Worm (Caenorhabditis elegans): ENCODE results near the gene lelo-2.

The lelo-2 gene

DNA sequence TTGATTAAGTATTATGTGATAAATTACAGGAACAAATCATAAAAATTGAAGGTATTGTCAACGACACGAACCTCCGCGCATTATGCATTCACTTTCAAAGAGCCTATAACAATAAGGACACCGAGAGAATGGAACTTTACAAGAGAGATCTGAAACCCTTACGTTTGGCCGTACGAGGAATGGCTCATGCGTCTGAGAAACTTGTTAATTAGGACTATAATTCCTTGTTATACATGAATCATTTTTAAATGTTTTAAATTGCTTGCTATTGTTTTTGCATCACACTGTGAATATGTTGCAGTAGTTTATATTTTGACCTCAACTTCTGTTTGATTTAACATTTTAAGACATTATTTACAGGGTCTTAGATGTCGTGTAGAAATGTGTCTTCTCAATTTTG is 23.9 kb downstream of the lelo-2 start, which contains the start of gene pals-18:
TSS of gene pals-18 (plus strand) at position 301 of the 400 bp plus-strand sequence.
- TF ChIP-seq nhr-12 (tag; optimal IDR thresholded peaks at IDR 0.05) (no peak), ceh-43 (GFP tag; optimal IDR thresholded peaks at IDR 0.05) (no peak), mls-2 (tag; optimal IDR thresholded peaks at IDR 0.05) (no peak), nhr-28 (tag; optimal IDR thresholded peaks at IDR 0.05) (no peak)

DNA sequence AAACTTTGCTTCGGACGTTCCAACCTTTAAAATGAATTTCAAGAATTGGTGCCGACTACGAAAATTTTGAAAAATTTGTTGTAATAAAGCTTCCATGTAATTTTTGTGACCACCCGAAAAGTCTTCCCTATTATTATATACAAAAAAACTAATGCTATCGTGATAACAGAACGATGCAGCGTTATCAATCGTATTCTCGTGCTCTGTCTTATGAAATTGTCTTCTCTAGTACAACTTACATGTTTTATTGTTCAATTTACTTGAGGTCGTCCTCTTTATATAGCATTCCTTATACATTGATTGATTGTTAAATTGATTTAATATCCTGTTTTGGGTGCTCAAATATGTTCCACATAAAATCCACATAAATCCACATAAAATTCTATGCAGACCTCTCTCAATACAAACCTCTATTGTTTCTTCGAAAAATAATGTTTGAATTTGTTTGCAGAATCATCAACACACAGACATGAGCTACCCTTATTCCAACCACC is 25.5 kb downstream of the lelo-2 start, which contains the start of gene pals-19:
TSS of gene pals-19 (plus strand) at position 444 of the 494 bp plus-strand sequence.
- TF ChIP-seq ceh-43 (GFP tag; optimal IDR thresholded peaks at IDR 0.05) (no peak), lin-32 (GFP tag; optimal IDR thresholded peaks at IDR 0.05) (no peak), elt-3 (tag; optimal IDR thresholded peaks at IDR 0.05) (no peak), drap-1 (GFP tag; optimal IDR thresholded peaks at IDR 0.05) (no peak), nhr-28 (tag; optimal IDR thresholded peaks at IDR 0.05) (no peak), ztf-11 (tag; optimal IDR thresholded peaks at IDR 0.05) (no peak)

DNA sequence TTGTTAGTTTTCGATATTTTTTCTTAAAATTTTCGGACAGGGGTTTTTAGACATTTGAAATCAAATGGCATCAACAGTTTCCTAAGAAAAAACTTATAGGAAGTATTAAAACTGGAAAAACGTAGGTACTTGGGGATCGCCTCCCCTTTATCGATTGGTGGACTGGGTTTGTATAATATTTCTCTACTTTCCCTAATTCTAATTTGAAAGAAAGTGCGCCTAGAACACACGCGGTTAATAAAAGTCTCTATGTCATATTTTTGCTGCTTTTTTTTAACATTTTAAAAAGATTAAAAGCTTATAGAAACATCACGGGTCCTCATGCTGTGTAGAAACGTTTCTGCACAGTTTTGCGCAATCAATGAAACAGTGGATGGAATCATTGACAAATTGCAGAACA is 27.4 kb downstream of the lelo-2 start, which contains the start of gene pals-16:
TSS of gene pals-16 (plus strand) at position 301 of the 400 bp plus-strand sequence.
- TF ChIP-seq ceh-39 (tag; optimal IDR thresholded peaks at IDR 0.05) (no peak), ces-1 (GFP tag; optimal IDR thresholded peaks at IDR 0.05) (no peak), nhr-237 (tag; optimal IDR thresholded peaks at IDR 0.05) (no peak), lin-32 (GFP tag; optimal IDR thresholded peaks at IDR 0.05) (no peak), elt-1 (tag; optimal IDR thresholded peaks at IDR 0.05; ENCODE audit: borderline replicate concordance, insufficient read depth) (no peak), mep-1 (tag; optimal IDR thresholded peaks at IDR 0.05) (no peak), M03D4.4 (tag; optimal IDR thresholded peaks at IDR 0.05) (no peak), unc-62 (GFP tag; optimal IDR thresholded peaks at IDR 0.05) (no peak)

DNA sequence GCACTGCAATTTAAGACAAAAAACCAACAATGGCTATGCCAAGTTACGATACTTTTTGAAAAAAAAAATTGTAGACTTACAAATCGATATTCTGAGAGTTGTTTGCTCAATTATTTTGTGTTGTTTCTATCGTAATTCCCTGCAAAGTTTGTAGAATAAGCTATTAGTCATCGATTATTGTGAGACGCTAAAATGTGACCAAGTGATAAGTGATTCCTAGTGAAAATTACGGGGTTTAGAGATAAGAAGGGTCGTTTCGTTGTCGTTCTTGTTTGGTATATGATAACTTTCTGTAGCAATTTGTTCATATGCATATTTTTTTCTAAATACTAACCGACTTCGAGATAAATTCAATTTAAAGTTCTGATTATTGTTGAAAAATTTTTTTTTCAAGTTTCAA is 28.8 kb downstream of the lelo-2 start:
- TF ChIP-seq ceh-43 (GFP tag; optimal IDR thresholded peaks at IDR 0.05), result no peak
- TF ChIP-seq hlh-1 (tag; optimal IDR thresholded peaks at IDR 0.05), result no peak
- TF ChIP-seq blmp-1 (tag; optimal IDR thresholded peaks at IDR 0.05), result no peak
- TF ChIP-seq lsy-2 (tag; optimal IDR thresholded peaks at IDR 0.05), result no peak

DNA sequence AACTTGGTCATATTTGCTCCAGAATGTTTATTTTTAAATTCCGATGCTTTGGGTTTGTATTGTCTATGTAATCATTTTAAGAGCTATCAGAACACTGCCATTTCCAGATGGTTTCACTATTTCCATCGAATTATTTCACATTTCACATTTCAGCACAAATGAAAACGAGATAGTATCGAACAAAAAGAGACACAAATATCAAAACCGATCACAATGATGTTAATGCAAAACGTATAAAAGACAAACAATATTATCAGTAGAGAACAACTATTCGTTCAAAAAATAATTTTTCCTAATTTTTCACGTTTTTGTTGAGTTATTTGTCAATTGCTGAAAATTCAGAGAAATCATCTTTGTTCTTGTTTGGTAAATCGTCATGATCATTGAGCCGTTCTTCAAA is 31.7 kb downstream of the lelo-2 start:
- no peak for TF ChIP-seq tbx-8 (GFP tag; optimal IDR thresholded peaks at IDR 0.05)
- TF ChIP-seq sptf-1 (tag; optimal IDR thresholded peaks at IDR 0.05), result no peak
- TF ChIP-seq mab-5 (tag; optimal IDR thresholded peaks at IDR 0.05), result no peak
- TF ChIP-seq nhr-12 (tag; optimal IDR thresholded peaks at IDR 0.05), result no peak
- no peak for TF ChIP-seq pha-4 (tag; optimal IDR thresholded peaks at IDR 0.05)
- TF ChIP-seq lsy-2 (tag; optimal IDR thresholded peaks at IDR 0.05), result no peak
- TF ChIP-seq sem-2 (GFP tag; optimal IDR thresholded peaks at IDR 0.05), result no peak
- no peak for TF ChIP-seq nhr-237 (tag; optimal IDR thresholded peaks at IDR 0.05)
- TF ChIP-seq mep-1 (tag; optimal IDR thresholded peaks at IDR 0.05), result no peak
- no peak for TF ChIP-seq bed-3 (GFP tag; optimal IDR thresholded peaks at IDR 0.05)
- TF ChIP-seq lin-13 (tag; optimal IDR thresholded peaks at IDR 0.05), result no peak
- no peak for TF ChIP-seq blmp-1 (tag; optimal IDR thresholded peaks at IDR 0.05)

DNA sequence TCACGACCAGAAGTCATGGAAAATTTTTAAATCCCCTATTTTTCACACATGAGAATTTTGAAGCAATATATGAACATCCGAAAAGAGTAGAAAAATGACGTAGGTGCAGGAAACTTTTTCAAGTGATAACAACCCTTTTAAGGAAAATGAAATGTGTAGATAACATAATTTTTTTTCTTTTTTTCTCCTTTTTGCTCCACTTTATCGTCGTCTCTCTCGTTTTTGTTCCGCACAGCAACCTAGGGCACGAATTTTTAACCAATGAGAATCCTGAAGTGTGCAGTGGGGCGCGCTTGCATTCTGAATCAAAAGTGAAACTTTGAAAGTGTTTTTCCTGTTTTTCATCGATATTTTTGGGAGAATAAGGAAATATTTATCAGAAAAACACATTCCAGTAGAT is 34.3 kb downstream of the lelo-2 start:
- TF ChIP-seq drap-1 (GFP tag; optimal IDR thresholded peaks at IDR 0.05) (no peak), mep-1 (tag; optimal IDR thresholded peaks at IDR 0.05) (no peak), ztf-11 (tag; optimal IDR thresholded peaks at IDR 0.05) (no peak), pha-4 (tag; optimal IDR thresholded peaks at IDR 0.05) (no peak), elt-1 (tag; optimal IDR thresholded peaks at IDR 0.05; ENCODE audit: borderline replicate concordance, insufficient read depth) (no peak), flh-1 (GFP tag; optimal IDR thresholded peaks at IDR 0.05) (no peak), ceh-39 (tag; optimal IDR thresholded peaks at IDR 0.05) (no peak)

DNA sequence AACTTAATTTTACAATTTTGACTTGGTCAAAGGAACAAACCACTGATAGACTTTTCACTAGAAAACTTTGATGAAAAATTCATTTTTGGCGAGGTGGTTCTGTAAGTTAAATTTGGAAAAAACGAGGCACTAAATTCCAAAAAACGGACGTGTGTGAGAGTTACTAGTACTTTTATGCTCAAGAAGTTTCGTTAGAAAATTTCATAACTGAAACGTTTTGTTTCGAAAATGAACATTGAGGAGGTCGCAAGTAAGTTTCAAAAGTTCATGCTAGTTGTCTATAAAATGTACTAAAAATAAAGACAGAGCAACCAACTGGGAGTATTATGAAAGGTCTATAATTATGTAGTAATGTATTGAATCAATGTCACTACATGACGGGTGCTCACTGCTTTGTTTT is 35.3 kb downstream of the lelo-2 start, which contains the start of gene pals-17:
TSS of gene pals-17 (minus strand) at position 101 of the 400 bp plus-strand sequence.
- TF ChIP-seq zip-8 (tag; optimal IDR thresholded peaks at IDR 0.05) (no peak), ceh-43 (GFP tag; optimal IDR thresholded peaks at IDR 0.05) (no peak), lin-13 (tag; optimal IDR thresholded peaks at IDR 0.05) (no peak), lin-32 (GFP tag; optimal IDR thresholded peaks at IDR 0.05) (no peak), drap-1 (GFP tag; optimal IDR thresholded peaks at IDR 0.05) (no peak), ceh-39 (tag; optimal IDR thresholded peaks at IDR 0.05) (no peak), ceh-83 (GFP tag; optimal IDR thresholded peaks at IDR 0.05) (no peak), unc-39 (tag; optimal IDR thresholded peaks at IDR 0.05) (no peak), tbx-8 (GFP tag; optimal IDR thresholded peaks at IDR 0.05) (no peak), nhr-76 (tag; optimal IDR thresholded peaks at IDR 0.05) (no peak), unc-120 (tag; optimal IDR thresholded peaks at IDR 0.05; ENCODE audit: poor library complexity, severe bottlenecking) (no peak)

Measured in whole organism, mixed stage, embryonic.